Fruit fly (Drosophila melanogaster) whole organism, adult: ENCODE data around the gene CG17191.

ENCODE experiments used
- CG11617 ChIP-seq: fragments of 200-800 bp; sonication (Bioruptor generic); optimal IDR thresholded peaks from 2 replicates; lab custom pipeline; 2017; ENCODE audit warnings: mild to moderate bottlenecking, missing biosample characterization, missing genetic modification reagents, missing genetic modification characterization
- CG14711 ChIP-seq: fragments of 200-800 bp; sonication (Bioruptor generic); optimal IDR thresholded peaks from 2 replicates; lab custom pipeline; 2018; ENCODE audit warnings: missing biosample characterization, mild to moderate bottlenecking, missing genetic modification characterization, moderate library complexity
- Hr96 ChIP-seq: fragments of 200-800 bp; sonication (Bioruptor generic); optimal IDR thresholded peaks from 2 replicates; lab custom pipeline; 2016; ENCODE audit warnings: missing biosample characterization, missing genetic modification characterization
- bab1 ChIP-seq: fragments of 200-800 bp; sonication (Bioruptor generic); optimal IDR thresholded peaks from 3 replicates; lab custom pipeline; 2019; ENCODE audit warnings: missing biosample characterization, mild to moderate bottlenecking, missing genetic modification characterization, moderate library complexity
- kay ChIP-seq: fragments of 200-800 bp; sonication (Bioruptor generic); peaks from one replicate; lab custom pipeline; 2016; ENCODE audit warnings: missing biosample characterization, missing genetic modification characterization, borderline replicate concordance

- TF ChIP-seq kay (GFP tag; lab: Kevin White, UChicago) (no peak), Hr96 (GFP tag; lab: Kevin White, UChicago) (peak; percentile 20), CG14711 (tag; lab: Kevin White, UChicago) (peak; percentile 83), CG11617 (GFP tag; lab: Kevin White, UChicago) (peak; percentile 38), bab1 (GFP tag; lab: Kevin White, UChicago) (peak; percentile 68)
Measured at dm6 chr3R:26988412-26988981, 31.1 kb downstream of the CG17191 start, which contains the start of gene CG31075.
